Fruit fly (Drosophila melanogaster): ENCODE data around the gene CG17249.

- TF ChIP-seq toe (GFP tag; optimal IDR thresholded peaks at IDR 0.05) (no peak), Mnt (GFP tag; optimal IDR thresholded peaks at IDR 0.05) (no peak), CG1620 (GFP tag; optimal IDR thresholded peaks at IDR 0.05) (no peak), CG33017 (tag; optimal IDR thresholded peaks at IDR 0.05) (no peak), Clk (GFP tag; optimal IDR thresholded peaks at IDR 0.05) (no peak), CG5204 (GFP tag; optimal IDR thresholded peaks at IDR 0.05) (no peak), tj (GFP tag; optimal IDR thresholded peaks at IDR 0.05) (no peak)
Observed at dm6 chr3L:1676222-1676621, 29.0 kb upstream of the CG17249 start.
